Fruit fly (Drosophila melanogaster): ENCODE data around the gene p130CAS.

p130CAS gene

DNA sequence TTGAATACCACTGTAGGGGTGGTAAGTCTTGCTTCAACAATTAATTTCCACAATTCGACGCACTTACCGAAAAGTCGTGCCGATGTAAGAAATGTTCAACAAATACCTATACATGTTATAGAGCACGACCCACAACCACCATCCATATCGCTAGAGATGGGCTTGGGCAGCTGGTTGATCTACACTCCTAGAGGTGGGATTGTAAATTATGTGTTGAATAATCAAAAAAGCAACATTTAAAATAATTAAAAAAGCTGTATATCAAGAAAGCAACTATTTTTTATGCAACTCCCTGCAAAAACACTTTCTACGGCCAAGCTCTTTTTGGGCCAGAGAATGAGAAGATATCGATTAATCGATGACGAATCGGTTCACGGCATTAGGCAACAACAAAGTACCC, 31.6 kb downstream of the p130CAS start, which contains the start of the genes CG34140, Mkp and Mtch (continued):
- TF ChIP-seq run (tag; optimal IDR thresholded peaks at IDR 0.05) = peak; percentile 67
- peak; percentile 82 for TF ChIP-seq CG4820 (GFP tag; optimal IDR thresholded peaks at IDR 0.05)
- TF ChIP-seq fd96Cb (tag; optimal IDR thresholded peaks at IDR 0.05) = peak; percentile 69
- TF ChIP-seq NC2α (GFP tag; optimal IDR thresholded peaks at IDR 0.05) = peak; percentile 65
- peak; percentile 96 for TF ChIP-seq Sin3A (optimal IDR thresholded peaks at IDR 0.05)
- TF ChIP-seq H15 (GFP tag; IDR thresholded peaks at IDR 0.05) = peak; percentile 81
- TF ChIP-seq CG3281 (GFP tag; optimal IDR thresholded peaks at IDR 0.05) = no peak
- TF ChIP-seq CG12104 (GFP tag; optimal IDR thresholded peaks at IDR 0.05) = peak; percentile 83
- TF ChIP-seq br (optimal IDR thresholded peaks at IDR 0.05) = no peak
- peak; percentile 78 for TF ChIP-seq zen (tag; optimal IDR thresholded peaks at IDR 0.05)
- peak; percentile 79 for TF ChIP-seq slou (GFP tag; optimal IDR thresholded peaks at IDR 0.05)
- TF ChIP-seq dimm (GFP tag; IDR thresholded peaks at IDR 0.05) = no peak
- TF ChIP-seq Deaf1 (tag; optimal IDR thresholded peaks at IDR 0.05) = no peak
- TF ChIP-seq CG2120 (GFP tag; optimal IDR thresholded peaks at IDR 0.05) = peak; percentile 95
- peak; percentile 75 for TF ChIP-seq ci (GFP tag; IDR thresholded peaks at IDR 0.05)
- peak; percentile 96 for TF ChIP-seq unc-4 (GFP tag; IDR thresholded peaks at IDR 0.05; ENCODE audit: partially characterized antibody)
- TF ChIP-seq sc (optimal IDR thresholded peaks at IDR 0.05) = no peak
- no peak for TF ChIP-seq sc (GFP tag; optimal IDR thresholded peaks at IDR 0.05)
- peak; percentile 86 for TF ChIP-seq CG12155 (GFP tag; optimal IDR thresholded peaks at IDR 0.05)
- TF ChIP-seq so (GFP tag; IDR thresholded peaks at IDR 0.05) = peak; percentile 63; the same call in 1 of the 3 replicates
- no peak for TF ChIP-seq B-H2 (GFP tag; optimal IDR thresholded peaks at IDR 0.05)
- no peak for TF ChIP-seq cwo (GFP tag; optimal IDR thresholded peaks at IDR 0.05)
- peak; percentile 89 for TF ChIP-seq CG7786 (GFP tag; optimal IDR thresholded peaks at IDR 0.05)
- TF ChIP-seq Oli (tag; optimal IDR thresholded peaks at IDR 0.05) = no peak
- TF ChIP-seq CG15073 (GFP tag; optimal IDR thresholded peaks at IDR 0.05) = peak; percentile 8
- TF ChIP-seq nerfin-2 (GFP tag; IDR thresholded peaks at IDR 0.05; ENCODE audit: partially characterized antibody) = peak; percentile 81
- TF ChIP-seq CG2889 (GFP tag; IDR thresholded peaks at IDR 0.05) = peak; percentile 70
- TF ChIP-seq CG9817 (tag; optimal IDR thresholded peaks at IDR 0.05) = peak; percentile 88
- TF ChIP-seq CG12236 (GFP tag; optimal IDR thresholded peaks at IDR 0.05) = peak; percentile 63
- no peak for TF ChIP-seq org-1 (GFP tag; optimal IDR thresholded peaks at IDR 0.05)
- peak; percentile 91 for TF ChIP-seq dpn (GFP tag; optimal IDR thresholded peaks at IDR 0.05)
- TF ChIP-seq CG11398 (GFP tag; optimal IDR thresholded peaks at IDR 0.05) = peak; percentile 71
- TF ChIP-seq Hand (GFP tag; optimal IDR thresholded peaks at IDR 0.05) = peak; percentile 58
- TF ChIP-seq CHES-1-like (GFP tag; optimal IDR thresholded peaks at IDR 0.05) = peak; percentile 87
- peak; percentile 83 for TF ChIP-seq CG9727 (GFP tag; optimal IDR thresholded peaks at IDR 0.05)
- peak; percentile 92 for TF ChIP-seq trem (tag; optimal IDR thresholded peaks at IDR 0.05)
- peak; percentile 80 for TF ChIP-seq CG11695 (GFP tag; IDR thresholded peaks at IDR 0.05)
- TF ChIP-seq Gsc (GFP tag; IDR thresholded peaks at IDR 0.05) = no peak
- TF ChIP-seq Chrac-16 (GFP tag; optimal IDR thresholded peaks at IDR 0.05) = peak; percentile 87
- TF ChIP-seq amos (GFP tag; IDR thresholded peaks at IDR 0.05; ENCODE audit: partially characterized antibody) = peak; percentile 89
- peak; percentile 39 for TF ChIP-seq HmgD (GFP tag; optimal IDR thresholded peaks at IDR 0.05)
- TF ChIP-seq CG13624 (GFP tag; optimal IDR thresholded peaks at IDR 0.05) = no peak
- peak in 1 of 2 experiments; percentile 37 for TF ChIP-seq eve (GFP tag; optimal IDR thresholded peaks at IDR 0.05)
- TF ChIP-seq CG9797 (GFP tag; optimal IDR thresholded peaks at IDR 0.05) = peak; percentile 84
- peak; percentile 63; the same call in 1 of the 3 replicates for TF ChIP-seq CG6175 (GFP tag; IDR thresholded peaks at IDR 0.05)
- peak; percentile 76 for TF ChIP-seq Rx (GFP tag; IDR thresholded peaks at IDR 0.05)
- peak; percentile 89 for TF ChIP-seq Bgb (GFP tag; IDR thresholded peaks at IDR 0.05; ENCODE audit: partially characterized antibody)
- TF ChIP-seq CG2875 (GFP tag; optimal IDR thresholded peaks at IDR 0.05) = no peak
- peak; percentile 90 for TF ChIP-seq kay (GFP tag; optimal IDR thresholded peaks at IDR 0.05)
- TF ChIP-seq CG16813 (GFP tag; IDR thresholded peaks at IDR 0.05; ENCODE audit: partially characterized antibody) = peak; percentile 95
- TF ChIP-seq CG6683 (GFP tag; optimal IDR thresholded peaks at IDR 0.05) = peak; percentile 65
- peak; percentile 65 for TF ChIP-seq CG11085 (GFP tag; IDR thresholded peaks at IDR 0.05)

All from whole organism, embryonic.